Worm (Caenorhabditis elegans) whole organism, late embryonic: ENCODE measurements around the gene Y54G11A.19.

Experiments used
- F13H6.1 ChIP-seq: sonication (generic microtip); optimal IDR thresholded peaks from 2 replicates; lab custom pipeline; 2016; ENCODE audit warnings: missing genetic modification characterization, missing compliant biosample characterization
- ama-1 ChIP-seq: fragments of 150-350 bp; optimal IDR thresholded peaks from 2 replicates; lab custom pipeline; 2014
- ceh-24 ChIP-seq: sonication (generic microtip); optimal IDR thresholded peaks from 2 replicates; lab custom pipeline; 2016; ENCODE audit warnings: mild to moderate bottlenecking, missing genetic modification characterization, missing compliant biosample characterization
- dve-1 ChIP-seq: sonication (generic microtip); optimal IDR thresholded peaks from 2 replicates; lab custom pipeline; 2017; ENCODE audit warnings: antibody characterized with exemption, mild to moderate bottlenecking, missing genetic modification characterization, missing compliant biosample characterization
- fkh-10 ChIP-seq: fragments of 150-350 bp; optimal IDR thresholded peaks from 2 replicates; lab custom pipeline; 2014; ENCODE audit warnings: missing biosample characterization, missing genetic modification reagents, missing genetic modification characterization
- fkh-6 ChIP-seq: sonication (generic microtip); optimal IDR thresholded peaks from 2 replicates; lab custom pipeline; 2016; ENCODE audit warnings: missing genetic modification characterization, missing compliant biosample characterization
- nfya-1 ChIP-seq: sonication (generic microtip); optimal IDR thresholded peaks from 2 replicates; lab custom pipeline; 2017; ENCODE audit warnings: missing genetic modification characterization, mild to moderate bottlenecking, missing compliant biosample characterization, antibody characterized with exemption, moderate library complexity
- nhr-232 ChIP-seq: sonication (generic microtip); optimal IDR thresholded peaks from 2 replicates; lab custom pipeline; 2016; ENCODE audit warnings: missing genetic modification characterization, missing compliant biosample characterization
- pha-4 ChIP-seq: fragments of 150-350 bp; optimal IDR thresholded peaks from 2 replicates; lab custom pipeline; 2018; ENCODE audit warnings: missing biosample characterization, missing genetic modification reagents, missing genetic modification characterization
- pqm-1 ChIP-seq: sonication (generic microtip); optimal IDR thresholded peaks from 2 replicates; lab custom pipeline; 2016; ENCODE audit warnings: missing genetic modification characterization, missing compliant biosample characterization
- syd-9 ChIP-seq: sonication (generic microtip); optimal IDR thresholded peaks from 2 replicates; lab custom pipeline; 2016; ENCODE audit warnings: mild to moderate bottlenecking, missing genetic modification characterization, moderate library complexity, missing compliant biosample characterization
- tbx-2 ChIP-seq: sonication (generic microtip); optimal IDR thresholded peaks from 2 replicates; lab custom pipeline; 2016; ENCODE audit warnings: missing genetic modification characterization, missing compliant biosample characterization
- unc-3 ChIP-seq, 2 experiments: fragments of 200-800 bp in 1 of 2; sonication (Bioruptor generic) in 1 of 2; sonication (generic microtip) in 1 of 2; conservative IDR thresholded peaks in 1 of 2; optimal IDR thresholded peaks in 1 of 2; 2 replicates each; pipeline versions ENCODE4 v1.3.6 to Lab custom; 2016 to 2022; ENCODE audit warnings: missing compliant biosample characterization in 2 of 2, missing genetic modification characterization in 2 of 2, missing genetic modification reagents in 1 of 2
- unc-42 ChIP-seq: sonication (generic microtip); optimal IDR thresholded peaks from 2 replicates; lab custom pipeline; 2016; ENCODE audit warnings: missing genotype, missing genetic modification characterization, missing compliant biosample characterization

ce11 chrII:14296320-14296719 is 39.6 kb upstream of the Y54G11A.19 start:
- TF ChIP-seq ama-1 (lab: Kevin White, UChicago): no peak
- no peak for TF ChIP-seq nfya-1 (tag; lab: Kevin White, UChicago)
- no peak for TF ChIP-seq pqm-1 (tag; lab: Kevin White, UChicago)
- no peak for TF ChIP-seq F13H6.1
- no peak for TF ChIP-seq tbx-2 (tag; lab: Kevin White, UChicago)
- no peak for TF ChIP-seq unc-3 (GFP tag; conservative IDR thresholded peaks at IDR 0.05; lab: Robert Waterston, UW)
- no peak for TF ChIP-seq unc-3 (tag; optimal IDR thresholded peaks at IDR 0.05; lab: Kevin White, UChicago)
- no peak for TF ChIP-seq unc-42 (tag; lab: Kevin White, UChicago)
- no peak for TF ChIP-seq ceh-24 (tag; lab: Kevin White, UChicago)
- TF ChIP-seq fkh-10: no peak
- TF ChIP-seq dve-1: no peak
- no peak for TF ChIP-seq pha-4 (tag; lab: Kevin White, UChicago)
- no peak for TF ChIP-seq nhr-232
- no peak for TF ChIP-seq fkh-6 (tag; lab: Kevin White, UChicago)
- TF ChIP-seq syd-9: no peak
